Worm (Caenorhabditis elegans): ENCODE data around the gene mdt-22.

DNA sequence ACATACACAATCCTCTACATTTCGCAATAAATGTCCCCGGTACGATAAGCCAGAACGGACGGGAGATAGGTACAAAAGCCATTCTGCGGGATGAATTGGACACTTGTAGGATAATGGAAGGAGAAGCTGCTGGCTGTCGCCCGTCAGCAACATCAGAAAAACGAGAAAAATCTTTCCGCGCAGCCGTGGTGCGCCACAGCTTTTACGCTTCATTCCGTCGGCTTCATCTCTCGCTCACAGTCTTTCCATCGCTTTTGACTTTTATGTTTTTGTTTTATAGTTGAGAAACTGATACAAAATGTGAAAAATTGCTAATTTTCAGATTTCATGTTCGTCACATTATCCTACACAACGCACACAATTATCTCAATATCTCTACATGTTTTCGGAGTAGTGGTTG is 45.1 kb downstream of the mdt-22 start, which contains the start of gene C07E3.10:
- TF ChIP-seq ama-1 (optimal IDR thresholded peaks at IDR 0.05) (no peak), ceh-82 (tag; optimal IDR thresholded peaks at IDR 0.05) (no peak), ztf-4 (tag; optimal IDR thresholded peaks at IDR 0.05) (no peak), mml-1 (tag; optimal IDR thresholded peaks at IDR 0.05) (no peak), nhr-12 (tag; optimal IDR thresholded peaks at IDR 0.05) (no peak), unc-62 (GFP tag; optimal IDR thresholded peaks at IDR 0.05) (no peak), egl-5 (tag; optimal IDR thresholded peaks at IDR 0.05) (no peak), skn-1 (tag; optimal IDR thresholded peaks at IDR 0.05) (no peak), R02D3.7 (tag; optimal IDR thresholded peaks at IDR 0.05) (no peak), ztf-11 (tag; optimal IDR thresholded peaks at IDR 0.05) (no peak), ceh-16 (tag; optimal IDR thresholded peaks at IDR 0.05) (no peak), egl-27 (tag; optimal IDR thresholded peaks at IDR 0.05) (no peak), nhr-67 (tag; optimal IDR thresholded peaks at IDR 0.05) (no peak), elt-3 (tag; optimal IDR thresholded peaks at IDR 0.05) (no peak)
